Worm (Caenorhabditis elegans) whole organism, L4/young adult: ENCODE data around the gene chil-27.

Source experiments
- W03F9.2 ChIP-seq: fragments of 150-350 bp; optimal IDR thresholded peaks from 2 replicates; lab custom pipeline; 2014; ENCODE audit warnings: missing biosample characterization, missing genetic modification characterization
- him-1 ChIP-seq: sonication (generic microtip); optimal IDR thresholded peaks from 2 replicates; lab custom pipeline; 2016; ENCODE audit warnings: missing genotype, missing genetic modification reagents, missing genetic modification characterization, missing compliant biosample characterization

- TF ChIP-seq him-1 (no peak), W03F9.2 (no peak)
These were observed 13.4 kb downstream of the chil-27 start for ce11 chrII:9491045-9491444.
